Fruit fly (Drosophila melanogaster): ENCODE data around the gene Spn77Bc.

DNA sequence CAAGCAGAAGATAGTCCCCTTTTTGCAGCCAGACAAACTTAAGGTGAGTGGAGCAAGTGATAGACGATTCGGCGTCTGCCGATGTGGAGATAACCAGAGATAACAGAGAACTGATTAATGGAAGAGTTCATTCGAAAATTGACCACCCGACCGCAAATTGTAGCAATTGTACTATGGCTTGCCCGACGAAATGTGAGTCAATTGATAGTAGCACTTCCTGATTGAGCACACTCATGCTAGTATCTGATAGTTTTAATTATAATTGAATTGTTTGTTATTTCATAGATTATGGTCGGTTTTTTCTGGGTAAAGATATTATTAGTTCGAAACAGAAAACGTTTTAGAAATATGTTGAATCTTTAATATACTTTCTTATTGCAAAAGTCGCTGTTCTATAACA is 11.9 kb downstream of the Spn77Bc start:
- TF ChIP-seq CG15336 (GFP tag; IDR thresholded peaks at IDR 0.05): no peak
- TF ChIP-seq CG3032 (tag; optimal IDR thresholded peaks at IDR 0.05): no peak
- no peak for TF ChIP-seq CG6792 (GFP tag; optimal IDR thresholded peaks at IDR 0.05)
- no peak for TF ChIP-seq Hr39 (GFP tag; optimal IDR thresholded peaks at IDR 0.05)
- TF ChIP-seq esn (GFP tag; optimal IDR thresholded peaks at IDR 0.05): no peak
